Fruit fly (Drosophila melanogaster) whole organism, embryonic: ENCODE results near the gene shv.

Experiments used
- ATbp ChIP-seq: fragments of 200-800 bp; sonication (Bioruptor generic); optimal IDR thresholded peaks from 2 replicates; lab custom pipeline; 2017; ENCODE audit warnings: missing biosample characterization, mild to moderate bottlenecking, missing genetic modification characterization, missing genetic modification reagents
- Asciz ChIP-seq: fragments of 200-800 bp; sonication (Bioruptor generic); optimal IDR thresholded peaks from 2 replicates; lab custom pipeline; 2017; ENCODE audit warnings: missing biosample characterization, mild to moderate bottlenecking, missing genetic modification characterization, missing genetic modification reagents
- CG10654 ChIP-seq: fragments of 200-800 bp; sonication (Bioruptor generic); optimal IDR thresholded peaks from 2 replicates; lab custom pipeline; 2016; ENCODE audit warnings: missing biosample characterization, missing genetic modification characterization
- CG12071 ChIP-seq: fragments of 200-800 bp; sonication (Bioruptor generic); optimal IDR thresholded peaks from 3 replicates; lab custom pipeline; 2018; ENCODE audit warnings: missing biosample characterization, mild to moderate bottlenecking, missing genetic modification characterization
- CG12769 ChIP-seq: fragments of 200-800 bp; sonication (Bioruptor generic); optimal IDR thresholded peaks from 2 replicates; lab custom pipeline; 2019; ENCODE audit warnings: missing biosample characterization, mild to moderate bottlenecking, missing genetic modification characterization, moderate library complexity
- CG13424 ChIP-seq: fragments of 200-800 bp; sonication (Bioruptor generic); optimal IDR thresholded peaks from 2 replicates; lab custom pipeline; 2019; ENCODE audit warnings: missing biosample characterization, mild to moderate bottlenecking, missing genetic modification characterization, moderate library complexity
- CG15601 ChIP-seq: fragments of 200-800 bp; sonication (Bioruptor generic); optimal IDR thresholded peaks from 3 replicates; lab custom pipeline; 2019; ENCODE audit warnings: missing biosample characterization, mild to moderate bottlenecking, missing genetic modification characterization, moderate library complexity
- CG17361 ChIP-seq: fragments of 200-800 bp; sonication (Bioruptor generic); IDR thresholded peaks from 3 replicates; pipeline ENCODE4 v1.3.6; 2022; ENCODE audit warnings: missing biosample characterization, missing genetic modification characterization
- CG17612 ChIP-seq: fragments of 200-800 bp; sonication (Bioruptor generic); IDR thresholded peaks from 2 replicates; pipeline ENCODE4 v1.3.6; 2022; ENCODE audit warnings: missing biosample characterization, missing genetic modification characterization
- CG17802 ChIP-seq: fragments of 200-800 bp; sonication (Bioruptor generic); optimal IDR thresholded peaks from 2 replicates; lab custom pipeline; 2018; ENCODE audit warnings: missing biosample characterization, mild to moderate bottlenecking, missing genetic modification characterization, moderate library complexity
- CG17829 ChIP-seq: fragments of 200-800 bp; optimal IDR thresholded peaks from 2 replicates; lab custom pipeline; 2019; ENCODE audit warnings: missing biosample characterization, mild to moderate bottlenecking, missing genetic modification characterization, moderate library complexity
- CG18262 ChIP-seq: fragments of 200-800 bp; optimal IDR thresholded peaks from 3 replicates; lab custom pipeline; 2019; ENCODE audit warnings: missing biosample characterization, mild to moderate bottlenecking, missing genetic modification characterization, moderate library complexity
- CG18764 ChIP-seq: fragments of 200-800 bp; sonication (Bioruptor generic); optimal IDR thresholded peaks from 3 replicates; lab custom pipeline; 2016; ENCODE audit warnings: missing biosample characterization, missing genetic modification characterization
- CG2116 ChIP-seq: fragments of 200-800 bp; sonication (Bioruptor generic); optimal IDR thresholded peaks from 3 replicates; lab custom pipeline; 2018; ENCODE audit warnings: missing biosample characterization, mild to moderate bottlenecking, missing genetic modification characterization
- CG2875 ChIP-seq: fragments of 200-800 bp; sonication (Bioruptor generic); optimal IDR thresholded peaks from 2 replicates; lab custom pipeline; 2017; ENCODE audit warnings: missing biosample characterization, mild to moderate bottlenecking, missing genetic modification characterization, missing genetic modification reagents
- CG30431 ChIP-seq: fragments of 200-800 bp; sonication (Bioruptor generic); optimal IDR thresholded peaks from 2 replicates; lab custom pipeline; 2017; ENCODE audit warnings: missing biosample characterization, missing genetic modification characterization
- CG3065 ChIP-seq: fragments of 200-800 bp; sonication (Bioruptor generic); optimal IDR thresholded peaks from 2 replicates; lab custom pipeline; 2016; ENCODE audit warnings: missing biosample characterization, missing genetic modification characterization
- CG7745 ChIP-seq: fragments of 200-800 bp; sonication (Bioruptor generic); optimal IDR thresholded peaks from 2 replicates; lab custom pipeline; 2018; ENCODE audit warnings: missing biosample characterization, mild to moderate bottlenecking, missing genetic modification characterization, moderate library complexity
- CG8388 ChIP-seq: fragments of 200-800 bp; sonication (Bioruptor generic); optimal IDR thresholded peaks from 2 replicates; lab custom pipeline; 2019; ENCODE audit warnings: missing biosample characterization, mild to moderate bottlenecking, missing genetic modification characterization, moderate library complexity
- CTCF ChIP-seq: fragments of 200-800 bp; sonication (Bioruptor generic); optimal IDR thresholded peaks from 2 replicates; lab custom pipeline; 2017; ENCODE audit warnings: missing biosample characterization, mild to moderate bottlenecking, missing genetic modification characterization, moderate library complexity
- D ChIP-seq, 2 experiments: fragments of 200-800 bp in 1 of 2; fragments of >200 bp in 1 of 2; sonication (Bioruptor generic) in 1 of 2; optimal IDR thresholded peaks; 2 replicates in 1 of 2; 3 replicates in 1 of 2; lab custom pipeline; 2017; ENCODE audit warnings: mild to moderate bottlenecking in 1 of 2, missing biosample characterization in 1 of 2, missing genetic modification characterization in 1 of 2, missing genetic modification reagents in 1 of 2
- Dbx ChIP-seq: fragments of 200-800 bp; sonication (Bioruptor generic); IDR thresholded peaks from 3 replicates; pipeline ENCODE4 v1.3.6; 2022; ENCODE audit warnings: missing biosample characterization, missing genetic modification characterization
- Hmr ChIP-seq: fragments of 200-800 bp; sonication (Bioruptor generic); optimal IDR thresholded peaks from 3 replicates; lab custom pipeline; 2017; ENCODE audit warnings: mild to moderate bottlenecking, missing biosample characterization, missing genetic modification reagents, missing genetic modification characterization
- Hr51 ChIP-seq, 2 experiments: fragments of 200-800 bp; sonication (Bioruptor generic); optimal IDR thresholded peaks; 2 replicates in 1 of 2; 3 replicates in 1 of 2; lab custom pipeline; 2016 to 2018; ENCODE audit warnings: missing biosample characterization in 2 of 2, missing genetic modification characterization in 2 of 2, mild to moderate bottlenecking in 1 of 2, moderate library complexity in 1 of 2
- Med ChIP-seq: fragments of 200-800 bp; sonication (Bioruptor generic); peaks from one replicate; lab custom pipeline; 2016; ENCODE audit warnings: missing biosample characterization, missing genetic modification characterization, mild to moderate bottlenecking, inconsistent platforms, moderate library complexity
- Sox102F ChIP-seq: fragments of 200-800 bp; sonication (Bioruptor generic); optimal IDR thresholded peaks from 2 replicates; lab custom pipeline; 2018; ENCODE audit warnings: missing biosample characterization, mild to moderate bottlenecking, missing genetic modification characterization, moderate library complexity
- Trl ChIP-seq, 3 experiments: fragments of >200 bp in 2 of 3; fragments of 200-800 bp in 1 of 3; sonication (Bioruptor generic) in 1 of 3; optimal IDR thresholded peaks; 2 replicates in 1 of 3; 3 replicates in 2 of 3; lab custom pipeline; 2016 to 2017; ENCODE audit warnings: missing biosample characterization in 1 of 3, missing genetic modification characterization in 1 of 3
- ap ChIP-seq: fragments of 200-800 bp; sonication (Bioruptor generic); IDR thresholded peaks from 2 replicates; pipeline ENCODE4 v1.3.6; 2022; ENCODE audit warnings: missing biosample characterization, missing genetic modification characterization
- btn ChIP-seq: fragments of 200-800 bp; sonication (Bioruptor generic); optimal IDR thresholded peaks from 2 replicates; lab custom pipeline; 2016; ENCODE audit warnings: missing biosample characterization, missing genetic modification characterization
- caup ChIP-seq: fragments of 200-800 bp; sonication (Bioruptor generic); optimal IDR thresholded peaks from 3 replicates; lab custom pipeline; 2017; ENCODE audit warnings: missing biosample characterization, mild to moderate bottlenecking, missing genetic modification characterization, moderate library complexity; ENCODE audit not compliant: severe bottlenecking
- chn ChIP-seq: fragments of 200-800 bp; sonication (Bioruptor generic); optimal IDR thresholded peaks from 2 replicates; lab custom pipeline; 2016; ENCODE audit warnings: missing biosample characterization, missing genetic modification characterization
- croc ChIP-seq: fragments of 200-800 bp; sonication (Bioruptor generic); conservative IDR thresholded peaks from 3 replicates; pipeline ENCODE4 v1.3.6; 2022; ENCODE audit warnings: missing biosample characterization, missing genetic modification characterization
- ewg ChIP-seq: fragments of 200-800 bp; sonication (Bioruptor generic); optimal IDR thresholded peaks from 3 replicates; lab custom pipeline; 2017; ENCODE audit warnings: mild to moderate bottlenecking, missing biosample characterization, missing genetic modification reagents, missing genetic modification characterization
- gsb-n ChIP-seq: fragments of 200-800 bp; sonication (Bioruptor generic); optimal IDR thresholded peaks from 3 replicates; lab custom pipeline; 2018; ENCODE audit warnings: missing biosample characterization, mild to moderate bottlenecking, missing genetic modification characterization
- hb ChIP-seq: fragments of 200-800 bp; sonication (Bioruptor generic); IDR thresholded peaks from 3 replicates; pipeline ENCODE4 v1.3.6; 2022; ENCODE audit warnings: missing biosample characterization, missing genetic modification characterization; ENCODE audit not compliant: partially characterized antibody
- jumu ChIP-seq: fragments of 200-800 bp; sonication (Bioruptor generic); optimal IDR thresholded peaks from 3 replicates; lab custom pipeline; 2016; ENCODE audit warnings: missing biosample characterization, missing genetic modification characterization
- lmd ChIP-seq: fragments of 200-800 bp; sonication (Bioruptor generic); IDR thresholded peaks from 2 replicates; pipeline ENCODE4 v1.3.6; 2022; ENCODE audit warnings: missing biosample characterization, missing genetic modification characterization
- nerfin-2 ChIP-seq: fragments of 200-800 bp; sonication (Bioruptor generic); IDR thresholded peaks from 2 replicates; pipeline ENCODE4 v1.3.6; 2022; ENCODE audit warnings: missing biosample characterization, missing genetic modification characterization; ENCODE audit not compliant: partially characterized antibody
- salm ChIP-seq: fragments of 200-800 bp; sonication (Bioruptor generic); optimal IDR thresholded peaks from 2 replicates; lab custom pipeline; 2018; ENCODE audit warnings: missing biosample characterization, mild to moderate bottlenecking, missing genetic modification characterization
- scrt ChIP-seq: fragments of 200-800 bp; sonication (Bioruptor generic); optimal IDR thresholded peaks from 2 replicates; lab custom pipeline; 2018; ENCODE audit warnings: missing biosample characterization, mild to moderate bottlenecking, missing genetic modification characterization, moderate library complexity
- seq ChIP-seq: fragments of 200-800 bp; sonication (Bioruptor generic); IDR thresholded peaks from 2 replicates; pipeline ENCODE4 v1.3.6; 2022; ENCODE audit warnings: missing biosample characterization, missing genetic modification characterization
- sima ChIP-seq: fragments of 200-800 bp; sonication (Bioruptor generic); optimal IDR thresholded peaks from 2 replicates; lab custom pipeline; 2016; ENCODE audit warnings: missing biosample characterization, missing genetic modification characterization
- sob ChIP-seq: fragments of 200-800 bp; sonication (Bioruptor generic); IDR thresholded peaks from 2 replicates; pipeline ENCODE4 v1.3.6; 2022; ENCODE audit warnings: missing biosample characterization, missing genetic modification characterization
- sqz ChIP-seq: fragments of 200-800 bp; sonication (Bioruptor generic); optimal IDR thresholded peaks from 3 replicates; lab custom pipeline; 2018; ENCODE audit warnings: missing biosample characterization, mild to moderate bottlenecking, missing genetic modification characterization
- toy ChIP-seq: fragments of 200-800 bp; sonication (Bioruptor generic); IDR thresholded peaks from 2 replicates; pipeline ENCODE4 v1.3.6; 2022; ENCODE audit warnings: missing biosample characterization, missing genetic modification characterization
- vvl ChIP-seq: fragments of 200-800 bp; sonication (Bioruptor generic); IDR thresholded peaks from 2 replicates; pipeline ENCODE4 v1.3.6; 2022; ENCODE audit warnings: missing biosample characterization, missing genetic modification characterization
- yki ChIP-seq: fragments of >200 bp; optimal IDR thresholded peaks from 3 replicates; lab custom pipeline; 2018
- zen ChIP-seq: fragments of 200-800 bp; sonication (Bioruptor generic); optimal IDR thresholded peaks from 3 replicates; lab custom pipeline; 2018; ENCODE audit warnings: missing biosample characterization, mild to moderate bottlenecking, missing genetic modification characterization, moderate library complexity

shv gene

dm6 chr2L:468745-469358 is 15.9 kb downstream of the shv start (continued):
- TF ChIP-seq ap (GFP tag; lab: Robert Waterston, UW) = peak; percentile 73
- peak; percentile 27 for TF ChIP-seq CG2116 (GFP tag; lab: Kevin White, UChicago)
- peak; percentile 64 for TF ChIP-seq Dbx (GFP tag; lab: Robert Waterston, UW)
- TF ChIP-seq CG17802 (tag; lab: Kevin White, UChicago) = peak; percentile 51
- peak; percentile 65 for TF ChIP-seq CG12769 (tag; lab: Kevin White, UChicago)
- TF ChIP-seq zen (tag; lab: Kevin White, UChicago) = peak; percentile 2
- 0 out of 2 replicates have a peak, but pooled peaks have one; percentile 25 for TF ChIP-seq toy (GFP tag; lab: Robert Waterston, UW)
- peak; percentile 64; the same call in 1 of the 2 replicates for TF ChIP-seq sob (GFP tag; lab: Robert Waterston, UW)
- no peak for TF ChIP-seq sima
- no peak for TF ChIP-seq Trl (optimal IDR thresholded peaks at IDR 0.05; lab: Kevin White, UChicago)
- TF ChIP-seq Trl (GFP tag; optimal IDR thresholded peaks at IDR 0.05; lab: Kevin White, UChicago) = peak; percentile 57
- no peak for TF ChIP-seq hb
- TF ChIP-seq CTCF (GFP tag; lab: Kevin White, UChicago) = peak; percentile 11
- TF ChIP-seq sqz (GFP tag; lab: Kevin White, UChicago) = peak; percentile 45
- TF ChIP-seq CG7745 (tag; lab: Kevin White, UChicago) = no peak
- peak; percentile 86 for TF ChIP-seq ATbp (GFP tag; lab: Kevin White, UChicago)
- peak; percentile 42 for TF ChIP-seq salm (tag; lab: Kevin White, UChicago)
- peak; percentile 57; the same call in 2 of the 3 replicates for TF ChIP-seq croc (GFP tag; lab: Robert Waterston, UW)
- TF ChIP-seq seq (GFP tag; lab: Robert Waterston, UW) = peak; percentile 80
- no peak for TF ChIP-seq CG3065 (GFP tag; lab: Kevin White, UChicago)
- TF ChIP-seq lmd = peak; percentile 77
- TF ChIP-seq CG15601 (tag; lab: Kevin White, UChicago) = peak; percentile 66
- TF ChIP-seq Hr51 (GFP tag; optimal IDR thresholded peaks at IDR 0.05; lab: Kevin White, UChicago) = peak; percentile 39 to 82
- TF ChIP-seq, all 482 proteins: peak for 356

dm6 chr2L:469912-470311 is 17.0 kb downstream of the shv start:
- no peak for TF ChIP-seq CG18262
- peak; percentile 6 for TF ChIP-seq Hmr (GFP tag; lab: Kevin White, UChicago)
- TF ChIP-seq CG12769 (tag; lab: Kevin White, UChicago) = peak; percentile 17
- TF ChIP-seq CG13424 (tag; lab: Kevin White, UChicago) = no peak
- TF ChIP-seq CG15601 (tag; lab: Kevin White, UChicago) = peak; percentile 31
- no peak for TF ChIP-seq D (optimal IDR thresholded peaks at IDR 0.05; lab: Kevin White, UChicago)
- no peak for TF ChIP-seq D (GFP tag; optimal IDR thresholded peaks at IDR 0.05; lab: Kevin White, UChicago)
- no peak for TF ChIP-seq CG30431 (GFP tag; lab: Kevin White, UChicago)
- no peak for TF ChIP-seq nerfin-2 (GFP tag; lab: Robert Waterston, UW)
- no peak for TF ChIP-seq CG17829 (tag; lab: Kevin White, UChicago)
- no peak for TF ChIP-seq vvl (GFP tag; lab: Robert Waterston, UW)
- no peak for TF ChIP-seq caup (GFP tag; lab: Kevin White, UChicago)
- TF ChIP-seq CG10654 (GFP tag; lab: Kevin White, UChicago) = peak; percentile 8
- TF ChIP-seq yki = no peak
- no peak for TF ChIP-seq CG12071 (GFP tag; lab: Kevin White, UChicago)
- TF ChIP-seq CG2875 (GFP tag; lab: Kevin White, UChicago) = peak; percentile 31
- no peak for TF ChIP-seq CG17612
- no peak for TF ChIP-seq CG18764 (GFP tag; lab: Kevin White, UChicago)
- TF ChIP-seq gsb-n (tag; lab: Kevin White, UChicago) = peak; percentile 9
- peak; percentile 67 for TF ChIP-seq Asciz (GFP tag; lab: Kevin White, UChicago)
- no peak for TF ChIP-seq CG17361 (GFP tag; lab: Robert Waterston, UW)
- no peak for TF ChIP-seq scrt
- no peak for TF ChIP-seq chn (GFP tag; lab: Kevin White, UChicago)
- no peak for TF ChIP-seq btn
- TF ChIP-seq CG8388 (GFP tag; lab: Kevin White, UChicago) = no peak
- TF ChIP-seq ewg (GFP tag; lab: Kevin White, UChicago) = no peak
- TF ChIP-seq Sox102F (GFP tag; lab: Kevin White, UChicago) = peak; percentile 41
- no peak for TF ChIP-seq jumu (GFP tag; lab: Kevin White, UChicago)
- peak; percentile 80 for TF ChIP-seq Med
